Worm (Caenorhabditis elegans) whole organism, midembryonic: ENCODE data around the gene D1022.3.

Source experiments
- T22C8.4 ChIP-seq: fragments of 200-800 bp; sonication (Bioruptor generic); IDR thresholded peaks from 2 replicates; pipeline ENCODE4 v1.3.6; 2022; ENCODE audit warnings: missing genetic modification characterization, missing compliant biosample characterization
- cog-1 ChIP-seq: sonication (generic microtip); optimal IDR thresholded peaks from 2 replicates; lab custom pipeline; 2016; ENCODE audit warnings: missing genetic modification characterization, missing compliant biosample characterization
- flt-1 ChIP-seq: fragments of 200-800 bp; sonication (Bioruptor generic); IDR thresholded peaks from 2 replicates; pipeline ENCODE4 v1.3.6; 2022; ENCODE audit warnings: missing genetic modification characterization, missing compliant biosample characterization
- klf-2 ChIP-seq: fragments of 200-800 bp; sonication (Bioruptor generic); conservative IDR thresholded peaks from 2 replicates; pipeline ENCODE4 v1.3.6; 2022; ENCODE audit warnings: missing genetic modification reagents, missing genetic modification characterization, missing compliant biosample characterization
- med-1 ChIP-seq: sonication (generic microtip); optimal IDR thresholded peaks from 2 replicates; lab custom pipeline; 2017; ENCODE audit warnings: missing genetic modification characterization, mild to moderate bottlenecking, missing compliant biosample characterization, antibody characterized with exemption, missing genetic modification reagents; ENCODE audit not compliant: insufficient read depth
- ref-1 ChIP-seq: fragments of 200-800 bp; sonication (Bioruptor generic); conservative IDR thresholded peaks from 2 replicates; pipeline ENCODE4 v1.3.6; 2022; ENCODE audit warnings: missing genetic modification reagents, missing genetic modification characterization, missing compliant biosample characterization
- tab-1 ChIP-seq: fragments of 200-800 bp; sonication (Bioruptor generic); IDR thresholded peaks from 2 replicates; pipeline ENCODE4 v1.3.6; 2022; ENCODE audit warnings: missing genetic modification characterization, missing compliant biosample characterization
- ztf-23 ChIP-seq: fragments of 200-800 bp; sonication (Bioruptor generic); IDR thresholded peaks from 2 replicates; pipeline ENCODE4 v1.3.6; 2022; ENCODE audit warnings: missing genetic modification reagents, missing genetic modification characterization, missing compliant biosample characterization
- ztf-29 ChIP-seq: fragments of 200-800 bp; sonication (Bioruptor generic); IDR thresholded peaks from 2 replicates; pipeline ENCODE4 v1.3.6; 2022; ENCODE audit warnings: missing genetic modification reagents, missing genetic modification characterization, missing compliant biosample characterization

The D1022.3 gene

DNA sequence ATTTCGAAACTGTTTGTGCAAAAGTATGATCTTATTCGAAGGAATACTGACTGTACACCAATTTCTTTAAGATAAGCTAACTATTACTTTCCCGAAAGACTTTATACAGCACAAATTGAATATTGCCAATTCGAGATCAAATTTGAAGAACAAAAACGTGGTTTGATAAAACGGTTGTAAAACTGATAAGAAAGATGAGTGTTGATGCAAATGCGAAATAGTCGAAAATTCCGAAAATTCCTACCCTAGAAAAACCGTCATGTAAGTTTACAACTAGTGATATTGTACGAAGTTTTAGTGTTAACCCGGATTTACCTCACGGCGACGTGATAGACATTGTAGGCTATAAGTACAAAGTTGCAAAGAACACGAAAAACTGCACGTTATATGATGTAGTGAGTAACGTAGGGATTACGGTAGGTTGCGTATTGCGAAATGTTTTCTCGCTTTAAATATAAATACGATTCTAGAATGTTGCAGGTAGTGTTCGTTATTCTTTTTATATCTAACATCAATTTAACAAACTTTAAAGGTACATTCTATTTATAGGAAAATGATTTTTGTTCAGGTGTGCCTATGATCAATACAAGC lies 35.2 kb downstream of the D1022.3 start:
- TF ChIP-seq T22C8.4 (no peak), med-1 (GFP tag; lab: Kevin White, UChicago) (no peak), ztf-29 (no peak), cog-1 (tag; lab: Kevin White, UChicago) (no peak), flt-1 (GFP tag; lab: Robert Waterston, UW) (no peak), klf-2 (no peak), tab-1 (GFP tag; lab: Robert Waterston, UW) (no peak), ref-1 (GFP tag; lab: Robert Waterston, UW) (no peak), ztf-23 (GFP tag; lab: Robert Waterston, UW) (no peak)

DNA sequence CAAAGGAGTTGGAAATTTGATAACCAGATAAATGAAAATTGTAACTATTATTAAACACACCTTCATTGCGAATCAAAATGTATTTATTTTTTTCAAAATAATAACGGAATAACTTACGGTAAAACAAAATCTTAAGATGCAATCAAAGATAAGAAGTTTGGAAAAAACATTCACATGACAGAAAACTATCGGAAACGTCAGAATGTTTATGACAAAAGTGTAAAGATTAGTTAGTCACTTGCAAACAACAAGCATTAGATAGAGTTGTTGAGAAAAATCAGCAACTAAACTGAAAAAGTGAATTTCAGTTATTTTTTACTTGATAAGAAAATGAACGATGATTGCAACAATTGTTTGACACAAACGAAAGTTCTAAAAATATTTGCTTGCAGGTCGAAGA lies 35.9 kb downstream of the D1022.3 start:
- TF ChIP-seq tab-1 (GFP tag; lab: Robert Waterston, UW) (no peak), T22C8.4 (no peak), med-1 (GFP tag; lab: Kevin White, UChicago) (no peak), cog-1 (tag; lab: Kevin White, UChicago) (no peak), ref-1 (GFP tag; lab: Robert Waterston, UW) (no peak), ztf-29 (no peak)

ce11 chrII:7419563-7419962 lies 36.5 kb downstream of the D1022.3 start:
- TF ChIP-seq ref-1 (GFP tag; lab: Robert Waterston, UW), result no peak
- no peak for TF ChIP-seq cog-1 (tag; lab: Kevin White, UChicago)
- TF ChIP-seq tab-1 (GFP tag; lab: Robert Waterston, UW), result no peak
- no peak for TF ChIP-seq T22C8.4
- TF ChIP-seq ztf-29, result no peak
- TF ChIP-seq klf-2, result no peak
- TF ChIP-seq flt-1 (GFP tag; lab: Robert Waterston, UW), result no peak
- TF ChIP-seq ztf-23 (GFP tag; lab: Robert Waterston, UW), result no peak
- TF ChIP-seq med-1 (GFP tag; lab: Kevin White, UChicago), result no peak

- TF ChIP-seq med-1 (GFP tag; lab: Kevin White, UChicago), result no peak
- TF ChIP-seq ztf-29, result no peak
- TF ChIP-seq T22C8.4, result no peak
- TF ChIP-seq tab-1 (GFP tag; lab: Robert Waterston, UW), result no peak
- no peak for TF ChIP-seq flt-1 (GFP tag; lab: Robert Waterston, UW)
- no peak for TF ChIP-seq klf-2
- no peak for TF ChIP-seq cog-1 (tag; lab: Kevin White, UChicago)
Measured at ce11 chrII:7413764-7414163, 42.3 kb downstream of the D1022.3 start.

DNA sequence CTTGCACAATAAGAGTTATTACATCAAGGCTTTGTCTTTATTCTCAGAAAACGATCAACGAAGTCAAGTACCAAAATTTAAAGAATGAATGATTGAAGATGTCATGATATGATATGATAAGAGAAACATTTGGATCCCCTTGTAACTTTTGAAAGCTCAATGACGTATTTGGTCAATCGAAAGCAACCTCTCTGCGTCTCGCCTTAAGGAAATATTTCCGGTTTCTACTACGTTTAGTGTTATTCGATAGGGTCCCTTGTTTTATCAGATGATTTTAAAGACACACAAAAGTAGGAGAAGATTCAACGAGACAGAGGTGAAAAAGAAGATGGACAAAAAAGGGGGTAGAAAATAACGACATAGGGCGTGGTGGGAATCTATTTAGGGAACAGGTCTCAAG lies 42.8 kb downstream of the D1022.3 start:
- no peak for TF ChIP-seq klf-2
- TF ChIP-seq ztf-23 (GFP tag; lab: Robert Waterston, UW), result no peak
- TF ChIP-seq flt-1 (GFP tag; lab: Robert Waterston, UW), result no peak
- TF ChIP-seq ztf-29, result no peak
- TF ChIP-seq T22C8.4, result no peak
- no peak for TF ChIP-seq cog-1 (tag; lab: Kevin White, UChicago)

ce11 chrII:7411930-7412329 lies 44.2 kb downstream of the D1022.3 start, which contains the start of gene K02A2.5:
K02A2.5 (minus strand) TSS chrII:7412030.
- no peak for TF ChIP-seq T22C8.4
- no peak for TF ChIP-seq tab-1 (GFP tag; lab: Robert Waterston, UW)
- no peak for TF ChIP-seq med-1 (GFP tag; lab: Kevin White, UChicago)
- TF ChIP-seq ztf-23 (GFP tag; lab: Robert Waterston, UW), result no peak
- TF ChIP-seq cog-1 (tag; lab: Kevin White, UChicago), result no peak
- TF ChIP-seq flt-1 (GFP tag; lab: Robert Waterston, UW), result no peak
- TF ChIP-seq ztf-29, result no peak
- TF ChIP-seq klf-2, result no peak
- no peak for TF ChIP-seq ref-1 (GFP tag; lab: Robert Waterston, UW)

- no peak for TF ChIP-seq ref-1 (GFP tag; lab: Robert Waterston, UW)
- TF ChIP-seq flt-1 (GFP tag; lab: Robert Waterston, UW), result no peak
Measured at ce11 chrII:7408192-7408591, 47.9 kb downstream of the D1022.3 start, which contains the start of gene srd-55. srd-55 (plus strand) TSS chrII:7408492.

DNA sequence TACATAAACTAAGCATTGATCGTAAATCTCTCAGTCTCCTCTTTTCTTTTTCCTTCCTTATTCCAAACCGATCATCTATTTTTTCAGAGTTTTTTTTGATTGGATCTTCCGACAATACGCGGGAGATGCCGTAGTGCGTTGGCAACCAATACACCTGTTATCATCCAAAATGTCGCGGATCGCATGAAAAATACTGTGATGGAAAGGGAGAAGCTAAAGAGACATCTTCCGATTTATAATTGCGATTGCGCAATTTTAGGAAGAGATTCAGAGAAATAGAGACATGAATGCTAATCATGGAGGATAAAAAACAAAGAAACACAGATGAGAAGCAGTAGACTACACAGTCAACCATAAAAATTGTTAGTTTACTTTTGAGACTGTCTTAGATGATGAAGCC lies 49.6 kb downstream of the D1022.3 start:
- TF ChIP-seq cog-1 (tag; lab: Kevin White, UChicago), result no peak
- no peak for TF ChIP-seq flt-1 (GFP tag; lab: Robert Waterston, UW)
- TF ChIP-seq ztf-23 (GFP tag; lab: Robert Waterston, UW), result no peak
- TF ChIP-seq T22C8.4, result no peak
- TF ChIP-seq med-1 (GFP tag; lab: Kevin White, UChicago), result no peak
- TF ChIP-seq tab-1 (GFP tag; lab: Robert Waterston, UW), result no peak
- no peak for TF ChIP-seq klf-2
- no peak for TF ChIP-seq ztf-29
- TF ChIP-seq ref-1 (GFP tag; lab: Robert Waterston, UW), result no peak

ce11 chrII:7405262-7405661 lies 50.8 kb downstream of the D1022.3 start:
- TF ChIP-seq tab-1 (GFP tag; lab: Robert Waterston, UW) (no peak), cog-1 (tag; lab: Kevin White, UChicago) (no peak), flt-1 (GFP tag; lab: Robert Waterston, UW) (no peak), ref-1 (GFP tag; lab: Robert Waterston, UW) (no peak), T22C8.4 (no peak), klf-2 (no peak), ztf-23 (GFP tag; lab: Robert Waterston, UW) (no peak), ztf-29 (no peak), med-1 (GFP tag; lab: Kevin White, UChicago) (no peak)
